Fruit fly (Drosophila melanogaster) whole organism, embryonic: ENCODE results near the gene pav.

Experiments
- Adf1 ChIP-seq: fragments of 200-800 bp; sonication (Bioruptor generic); IDR thresholded peaks from 2 replicates; pipeline ENCODE4 v1.3.6; 2022; ENCODE audit warnings: missing biosample characterization, missing genetic modification characterization
- Antp ChIP-seq: fragments of 200-800 bp; sonication (Bioruptor generic); optimal IDR thresholded peaks from 3 replicates; lab custom pipeline; 2016; ENCODE audit warnings: missing biosample characterization, missing genetic modification characterization
- B-H2 ChIP-seq: fragments of 200-800 bp; sonication (Bioruptor generic); optimal IDR thresholded peaks from 2 replicates; lab custom pipeline; 2018; ENCODE audit warnings: missing biosample characterization, mild to moderate bottlenecking, missing genetic modification characterization
- CG10543 ChIP-seq: fragments of 200-800 bp; sonication (Bioruptor generic); optimal IDR thresholded peaks from 3 replicates; lab custom pipeline; 2017; ENCODE audit warnings: missing biosample characterization, mild to moderate bottlenecking, missing genetic modification characterization, moderate library complexity
- CG10959 ChIP-seq: fragments of 200-800 bp; sonication (Bioruptor generic); IDR thresholded peaks from 2 replicates; pipeline ENCODE4 v1.3.6; 2022; ENCODE audit warnings: missing biosample characterization, missing genetic modification characterization
- CG11093 ChIP-seq: fragments of 200-800 bp; sonication (Bioruptor generic); IDR thresholded peaks from 3 replicates; pipeline ENCODE4 v1.3.6; 2022; ENCODE audit warnings: missing biosample characterization, missing genetic modification characterization
- CG11696 ChIP-seq: fragments of 200-800 bp; sonication (Bioruptor generic); IDR thresholded peaks from 2 replicates; pipeline ENCODE4 v1.3.6; 2022; ENCODE audit warnings: missing biosample characterization, missing genetic modification characterization
- CG12219 ChIP-seq: fragments of 200-800 bp; sonication (Bioruptor generic); optimal IDR thresholded peaks from 3 replicates; lab custom pipeline; 2018; ENCODE audit warnings: missing biosample characterization, mild to moderate bottlenecking, missing genetic modification characterization
- CG12299 ChIP-seq: fragments of 200-800 bp; sonication (Bioruptor generic); optimal IDR thresholded peaks from 2 replicates; lab custom pipeline; 2018; ENCODE audit warnings: missing biosample characterization, mild to moderate bottlenecking, missing genetic modification characterization
- CG13894 ChIP-seq: fragments of 200-800 bp; sonication (Bioruptor generic); optimal IDR thresholded peaks from 3 replicates; lab custom pipeline; 2018; ENCODE audit warnings: missing biosample characterization, mild to moderate bottlenecking, missing genetic modification characterization, moderate library complexity
- CG16813 ChIP-seq: fragments of 200-800 bp; sonication (Bioruptor generic); IDR thresholded peaks from 3 replicates; pipeline ENCODE4 v1.3.6; 2022; ENCODE audit warnings: missing biosample characterization, missing genetic modification characterization; ENCODE audit not compliant: partially characterized antibody
- CG2116 ChIP-seq: fragments of 200-800 bp; sonication (Bioruptor generic); optimal IDR thresholded peaks from 3 replicates; lab custom pipeline; 2018; ENCODE audit warnings: missing biosample characterization, mild to moderate bottlenecking, missing genetic modification characterization
- CG34376 ChIP-seq: fragments of 200-800 bp; sonication (Bioruptor generic); optimal IDR thresholded peaks from 2 replicates; lab custom pipeline; 2018; ENCODE audit warnings: missing biosample characterization, mild to moderate bottlenecking, missing genetic modification characterization
- CG3726 ChIP-seq: fragments of 200-800 bp; sonication (Bioruptor generic); IDR thresholded peaks from 3 replicates; pipeline ENCODE4, ENCODE4 v1.3.6; 2022; ENCODE audit warnings: missing biosample characterization, missing genetic modification characterization
- CG4707 ChIP-seq: fragments of 200-800 bp; sonication (Bioruptor generic); optimal IDR thresholded peaks from 2 replicates; lab custom pipeline; 2018; ENCODE audit warnings: missing biosample characterization, mild to moderate bottlenecking, missing genetic modification characterization, moderate library complexity
- CG6272 ChIP-seq: fragments of 200-800 bp; sonication (Bioruptor generic); IDR thresholded peaks from 2 replicates; pipeline ENCODE4 v1.3.6; 2022; ENCODE audit warnings: missing biosample characterization, missing genetic modification characterization
- CG6813 ChIP-seq: fragments of 200-800 bp; sonication (Bioruptor generic); optimal IDR thresholded peaks from 2 replicates; lab custom pipeline; 2017; ENCODE audit warnings: missing biosample characterization, missing genetic modification characterization, mild to moderate bottlenecking, moderate library complexity, missing genetic modification reagents
- CG8944 ChIP-seq: fragments of 200-800 bp; sonication (Bioruptor generic); optimal IDR thresholded peaks from 3 replicates; lab custom pipeline; 2016; ENCODE audit warnings: missing biosample characterization, missing genetic modification characterization
- CG9727 ChIP-seq: fragments of 200-800 bp; sonication (Bioruptor generic); optimal IDR thresholded peaks from 3 replicates; lab custom pipeline; 2017; ENCODE audit warnings: missing biosample characterization, mild to moderate bottlenecking, missing genetic modification characterization
- Deaf1 ChIP-seq: fragments of 200-800 bp; optimal IDR thresholded peaks from 3 replicates; lab custom pipeline; 2019; ENCODE audit warnings: missing biosample characterization, mild to moderate bottlenecking, missing genetic modification characterization, moderate library complexity
- HLHmδ ChIP-seq: fragments of 200-800 bp; sonication (Bioruptor generic); optimal IDR thresholded peaks from 2 replicates; lab custom pipeline; 2018; ENCODE audit warnings: missing biosample characterization, mild to moderate bottlenecking, missing genetic modification characterization, moderate library complexity
- Hey ChIP-seq: fragments of 200-800 bp; sonication (Bioruptor generic); optimal IDR thresholded peaks from 3 replicates; lab custom pipeline; 2018; ENCODE audit warnings: missing biosample characterization, mild to moderate bottlenecking, missing genetic modification characterization
- Lpt ChIP-seq: fragments of >200 bp; optimal IDR thresholded peaks from 2 replicates; lab custom pipeline; 2018; ENCODE audit warnings: missing biosample characterization, missing genetic modification characterization
- MTF-1 ChIP-seq: fragments of 200-800 bp; sonication (Bioruptor generic); optimal IDR thresholded peaks from 2 replicates; lab custom pipeline; 2018; ENCODE audit warnings: missing biosample characterization, mild to moderate bottlenecking, missing genetic modification characterization, borderline replicate concordance
- Myb ChIP-seq: fragments of 200-800 bp; sonication (Bioruptor generic); optimal IDR thresholded peaks from 2 replicates; lab custom pipeline; 2016; ENCODE audit warnings: missing biosample characterization, missing genetic modification characterization
- NfI ChIP-seq: fragments of 200-800 bp; sonication (Bioruptor generic); optimal IDR thresholded peaks from 3 replicates; lab custom pipeline; 2018; ENCODE audit warnings: missing biosample characterization, mild to moderate bottlenecking, missing genetic modification characterization, moderate library complexity
- Ptx1 ChIP-seq: fragments of 200-800 bp; sonication (Bioruptor generic); IDR thresholded peaks from 2 replicates; pipeline ENCODE4 v1.3.6; 2022; ENCODE audit warnings: missing biosample characterization, missing genetic modification characterization
- Scr ChIP-seq: fragments of 200-800 bp; sonication (Bioruptor generic); IDR thresholded peaks from 2 replicates; pipeline ENCODE4 v1.3.6; 2022; ENCODE audit warnings: missing biosample characterization, missing genetic modification characterization; ENCODE audit not compliant: partially characterized antibody
- Ssrp ChIP-seq: fragments of 200-800 bp; sonication (Bioruptor generic); optimal IDR thresholded peaks from 2 replicates; lab custom pipeline; 2018; ENCODE audit warnings: missing biosample characterization, mild to moderate bottlenecking, missing genetic modification characterization, moderate library complexity
- ato ChIP-seq: fragments of 200-800 bp; sonication (Bioruptor generic); IDR thresholded peaks from 2 replicates; pipeline ENCODE4 v1.3.6; 2022; ENCODE audit warnings: missing biosample characterization, missing genetic modification characterization; ENCODE audit not compliant: partially characterized antibody
- caup ChIP-seq: fragments of 200-800 bp; sonication (Bioruptor generic); optimal IDR thresholded peaks from 3 replicates; lab custom pipeline; 2017; ENCODE audit warnings: missing biosample characterization, mild to moderate bottlenecking, missing genetic modification characterization, moderate library complexity; ENCODE audit not compliant: severe bottlenecking
- da ChIP-seq: fragments of 200-800 bp; sonication (Bioruptor generic); optimal IDR thresholded peaks from 2 replicates; lab custom pipeline; 2016; ENCODE audit warnings: missing biosample characterization, missing genetic modification characterization
- disco-r ChIP-seq: fragments of 200-800 bp; sonication (Bioruptor generic); optimal IDR thresholded peaks from 2 replicates; lab custom pipeline; 2016; ENCODE audit warnings: missing biosample characterization, missing genetic modification characterization
- emc ChIP-seq: fragments of 200-800 bp; sonication (Bioruptor generic); optimal IDR thresholded peaks from 2 replicates; lab custom pipeline; 2016; ENCODE audit warnings: missing biosample characterization, missing genetic modification characterization
- h ChIP-seq: fragments of >200 bp; optimal IDR thresholded peaks from 2 replicates; lab custom pipeline; 2017
- her ChIP-seq: fragments of 200-800 bp; sonication (Bioruptor generic); optimal IDR thresholded peaks from 2 replicates; lab custom pipeline; 2016; ENCODE audit warnings: missing biosample characterization, missing genetic modification characterization
- lbe ChIP-seq: fragments of 200-800 bp; sonication (Bioruptor generic); optimal IDR thresholded peaks from 2 replicates; lab custom pipeline; 2016; ENCODE audit warnings: missing biosample characterization, mild to moderate bottlenecking, missing genetic modification characterization
- lilli ChIP-seq: fragments of 200-800 bp; sonication (Bioruptor generic); optimal IDR thresholded peaks from 3 replicates; lab custom pipeline; 2016; ENCODE audit warnings: missing biosample characterization, missing genetic modification characterization
- mld ChIP-seq: fragments of 200-800 bp; sonication (Bioruptor generic); IDR thresholded peaks from 3 replicates; pipeline ENCODE4 v1.3.6; 2022; ENCODE audit warnings: missing biosample characterization, missing genetic modification characterization; ENCODE audit not compliant: partially characterized antibody
- nmo ChIP-seq: fragments of 200-800 bp; sonication (Bioruptor generic); optimal IDR thresholded peaks from 2 replicates; lab custom pipeline; 2018; ENCODE audit warnings: missing biosample characterization, mild to moderate bottlenecking, missing genetic modification characterization, moderate library complexity
- oc ChIP-seq: fragments of 200-800 bp; sonication (Bioruptor generic); optimal IDR thresholded peaks from 2 replicates; lab custom pipeline; 2018; ENCODE audit warnings: missing biosample characterization, mild to moderate bottlenecking, missing genetic modification characterization, moderate library complexity
- pb ChIP-seq: fragments of 200-800 bp; sonication (Bioruptor generic); optimal IDR thresholded peaks from 3 replicates; lab custom pipeline; 2016; ENCODE audit warnings: missing biosample characterization, missing genetic modification characterization
- pita ChIP-seq: fragments of 200-800 bp; sonication (Bioruptor generic); optimal IDR thresholded peaks from 2 replicates; lab custom pipeline; 2017; ENCODE audit warnings: missing biosample characterization, mild to moderate bottlenecking, missing genetic modification characterization
- repo ChIP-seq: fragments of 200-800 bp; sonication (Bioruptor generic); optimal IDR thresholded peaks from 2 replicates; lab custom pipeline; 2016; ENCODE audit warnings: missing biosample characterization, missing genetic modification characterization
- row ChIP-seq: fragments of 200-800 bp; sonication (Bioruptor generic); IDR thresholded peaks from 3 replicates; pipeline ENCODE4 v1.3.6; 2022; ENCODE audit warnings: missing biosample characterization, missing genetic modification characterization
- sc ChIP-seq, 3 experiments: fragments of >200 bp in 2 of 3; fragments of 200-800 bp in 1 of 3; sonication (Bioruptor generic) in 1 of 3; optimal IDR thresholded peaks; 2 replicates in 2 of 3; 3 replicates in 1 of 3; lab custom pipeline; 2017; ENCODE audit warnings: mild to moderate bottlenecking in 1 of 3, missing biosample characterization in 1 of 3, missing genetic modification characterization in 1 of 3, missing genetic modification reagents in 1 of 3
- schlank ChIP-seq: fragments of 200-800 bp; sonication (Bioruptor generic); optimal IDR thresholded peaks from 2 replicates; lab custom pipeline; 2018; ENCODE audit warnings: missing biosample characterization, mild to moderate bottlenecking, missing genetic modification characterization
- slp2 ChIP-seq: fragments of 200-800 bp; sonication (Bioruptor generic); optimal IDR thresholded peaks from 2 replicates; lab custom pipeline; 2016; ENCODE audit warnings: missing biosample characterization, missing genetic modification characterization
- twi ChIP-seq: fragments of 200-800 bp; optimal IDR thresholded peaks from 2 replicates; lab custom pipeline; 2019; ENCODE audit warnings: missing biosample characterization, mild to moderate bottlenecking, missing genetic modification characterization, moderate library complexity
- zen2 ChIP-seq: fragments of 200-800 bp; sonication (Bioruptor generic); IDR thresholded peaks from 3 replicates; pipeline ENCODE4 v1.3.6; 2022; ENCODE audit warnings: missing biosample characterization, missing genetic modification characterization; ENCODE audit not compliant: partially characterized antibody

Gene pav

dm6 chr3L:4227164-4227563, 15.4 kb upstream of the pav start, which contains the start of gene CG46460 (continued):
- TF ChIP-seq pb (GFP tag; lab: Kevin White, UChicago) (no peak), lbe (GFP tag; lab: Kevin White, UChicago) (no peak), CG6813 (GFP tag; lab: Kevin White, UChicago) (peak; percentile 19), caup (no peak), Antp (GFP tag; lab: Kevin White, UChicago) (no peak), HLHmδ (GFP tag; lab: Kevin White, UChicago) (peak; percentile 22), h (no peak), CG8944 (GFP tag; lab: Kevin White, UChicago) (no peak), CG11696 (GFP tag; lab: Robert Waterston, UW) (no peak), CG34376 (GFP tag; lab: Kevin White, UChicago) (peak; percentile 6), Deaf1 (peak; percentile 68), Ptx1 (GFP tag; lab: Robert Waterston, UW) (no peak), Ssrp (tag; lab: Kevin White, UChicago) (no peak), CG3726 (no peak), CG6272 (GFP tag; lab: Robert Waterston, UW) (no peak), Hey (no peak), zen2 (no peak), CG4707 (GFP tag; lab: Kevin White, UChicago) (peak; percentile 2), repo (GFP tag; lab: Kevin White, UChicago) (peak; percentile 10), CG12219 (GFP tag; lab: Kevin White, UChicago) (no peak), CG11093 (GFP tag; lab: Robert Waterston, UW) (no peak), Scr (GFP tag; lab: Robert Waterston, UW) (0 out of 2 replicates have a peak, but pooled peaks have one; percentile 22), CG2116 (no peak), CG16813 (0 out of 3 replicates have a peak, but pooled peaks have one; percentile 32), da (GFP tag; lab: Kevin White, UChicago) (no peak), row (0 out of 3 replicates have a peak, but pooled peaks have one; percentile 24), disco-r (no peak), schlank (no peak), Lpt (GFP tag; lab: Kevin White, UChicago) (no peak), twi (tag; lab: Kevin White, UChicago) (no peak), CG10959 (GFP tag; lab: Robert Waterston, UW) (no peak), MTF-1 (GFP tag; lab: Kevin White, UChicago) (no peak), Adf1 (GFP tag; lab: Robert Waterston, UW) (peak; percentile 58), CG10543 (GFP tag; lab: Kevin White, UChicago) (peak; percentile 27), her (GFP tag; lab: Kevin White, UChicago) (peak; percentile 1), nmo (GFP tag; lab: Kevin White, UChicago) (no peak), ato (GFP tag; lab: Robert Waterston, UW) (no peak), NfI (GFP tag; lab: Kevin White, UChicago) (no peak), pita (GFP tag; lab: Kevin White, UChicago) (no peak), oc (tag; lab: Kevin White, UChicago) (peak; percentile 43), lilli (GFP tag; lab: Kevin White, UChicago) (no peak), sc (optimal IDR thresholded peaks at IDR 0.05; lab: Kevin White, UChicago) (no peak), sc (GFP tag; optimal IDR thresholded peaks at IDR 0.05; lab: Kevin White, UChicago) (no peak), Myb (GFP tag; lab: Kevin White, UChicago) (peak; percentile 6), mld (GFP tag; lab: Robert Waterston, UW) (no peak), CG13894 (tag; lab: Kevin White, UChicago) (no peak), B-H2 (GFP tag; lab: Kevin White, UChicago) (no peak), CG12299 (no peak), emc (no peak), CG9727 (GFP tag; lab: Kevin White, UChicago) (peak; percentile 32), slp2 (GFP tag; lab: Kevin White, UChicago) (no peak)
